Worm (Caenorhabditis elegans) whole organism, mixed stage, embryonic: Measurements from ENCODE around the gene K09E2.1.

Experiments
- M03D4.4 ChIP-seq: sonication (generic microtip); optimal IDR thresholded peaks from 2 replicates; lab custom pipeline; 2017; ENCODE audit warnings: mild to moderate bottlenecking, missing genetic modification characterization, missing compliant biosample characterization
- bed-3 ChIP-seq: fragments of 200-800 bp; sonication (Bioruptor generic); optimal IDR thresholded peaks from 3 replicates; lab custom pipeline; 2018; ENCODE audit warnings: mild to moderate bottlenecking, missing genetic modification characterization, moderate library complexity, missing compliant biosample characterization
- blmp-1 ChIP-seq: fragments of 150-350 bp; optimal IDR thresholded peaks from 2 replicates; lab custom pipeline; 2014; ENCODE audit warnings: missing biosample characterization, missing genetic modification characterization
- ceh-39 ChIP-seq: fragments of 150-350 bp; optimal IDR thresholded peaks from 2 replicates; lab custom pipeline; 2014; ENCODE audit warnings: missing biosample characterization, missing genetic modification characterization
- ceh-43 ChIP-seq: fragments of 200-800 bp; sonication (Bioruptor generic); optimal IDR thresholded peaks from 2 replicates; lab custom pipeline; 2018; ENCODE audit warnings: mild to moderate bottlenecking, missing genetic modification characterization, moderate library complexity, missing compliant biosample characterization
- ceh-83 ChIP-seq: fragments of 200-800 bp; sonication (Bioruptor generic); optimal IDR thresholded peaks from 2 replicates; lab custom pipeline; 2018; ENCODE audit warnings: mild to moderate bottlenecking, missing genetic modification characterization, missing compliant biosample characterization
- ces-1 ChIP-seq: fragments of 150-350 bp; optimal IDR thresholded peaks from 2 replicates; lab custom pipeline; 2014; ENCODE audit warnings: missing biosample characterization, missing genetic modification reagents, missing genetic modification characterization
- cnd-1 ChIP-seq: fragments of 200-800 bp; sonication (Bioruptor generic); optimal IDR thresholded peaks from 2 replicates; lab custom pipeline; 2018; ENCODE audit warnings: mild to moderate bottlenecking, missing genetic modification characterization, missing compliant biosample characterization
- elt-1 ChIP-seq: sonication (generic microtip); optimal IDR thresholded peaks from 2 replicates; lab custom pipeline; 2017; ENCODE audit warnings: missing genetic modification characterization, mild to moderate bottlenecking, missing compliant biosample characterization, antibody characterized with exemption, moderate library complexity, borderline replicate concordance; ENCODE audit not compliant: insufficient read depth
- elt-3 ChIP-seq: fragments of 150-350 bp; optimal IDR thresholded peaks from 2 replicates; lab custom pipeline; 2014; ENCODE audit warnings: missing biosample characterization, missing genetic modification characterization
- flh-1 ChIP-seq: fragments of 200-800 bp; sonication (Bioruptor generic); optimal IDR thresholded peaks from 2 replicates; lab custom pipeline; 2018; ENCODE audit warnings: mild to moderate bottlenecking, missing genetic modification characterization, moderate library complexity, missing compliant biosample characterization
- ham-2 ChIP-seq: fragments of 200-800 bp; sonication (Bioruptor generic); optimal IDR thresholded peaks from 2 replicates; lab custom pipeline; 2018; ENCODE audit warnings: mild to moderate bottlenecking, missing genetic modification characterization, missing compliant biosample characterization
- hlh-1 ChIP-seq: fragments of 150-350 bp; optimal IDR thresholded peaks from 2 replicates; lab custom pipeline; 2014; ENCODE audit warnings: missing biosample characterization, missing genetic modification reagents, missing genetic modification characterization
- lin-13 ChIP-seq: fragments of 150-350 bp; optimal IDR thresholded peaks from 2 replicates; lab custom pipeline; 2014; ENCODE audit warnings: missing biosample characterization, missing genetic modification characterization
- lin-32 ChIP-seq: fragments of 200-800 bp; sonication (Bioruptor generic); optimal IDR thresholded peaks from 2 replicates; lab custom pipeline; 2018; ENCODE audit warnings: mild to moderate bottlenecking, missing genetic modification characterization, missing compliant biosample characterization
- lsy-2 ChIP-seq: fragments of 150-350 bp; optimal IDR thresholded peaks from 2 replicates; lab custom pipeline; 2014; ENCODE audit warnings: missing biosample characterization, missing genetic modification characterization
- mab-5 ChIP-seq: fragments of 150-350 bp; optimal IDR thresholded peaks from 2 replicates; lab custom pipeline; 2014; ENCODE audit warnings: missing biosample characterization, missing genetic modification characterization
- mep-1 ChIP-seq: fragments of 150-350 bp; optimal IDR thresholded peaks from 2 replicates; lab custom pipeline; 2017; ENCODE audit warnings: missing biosample characterization, missing genetic modification reagents, missing genetic modification characterization, inconsistent platforms
- mls-2 ChIP-seq: sonication (generic microtip); optimal IDR thresholded peaks from 2 replicates; lab custom pipeline; 2016; ENCODE audit warnings: mild to moderate bottlenecking, missing genetic modification characterization, moderate library complexity, missing compliant biosample characterization
- nhr-12 ChIP-seq: fragments of 150-350 bp; optimal IDR thresholded peaks from 2 replicates; lab custom pipeline; 2014; ENCODE audit warnings: missing biosample characterization, missing genetic modification characterization
- nhr-2 ChIP-seq: fragments of 150-350 bp; optimal IDR thresholded peaks from 2 replicates; lab custom pipeline; 2014; ENCODE audit warnings: missing biosample characterization, missing genetic modification characterization
- nhr-237 ChIP-seq: fragments of 150-350 bp; optimal IDR thresholded peaks from 2 replicates; lab custom pipeline; 2014; ENCODE audit warnings: missing biosample characterization, missing genetic modification characterization
- nhr-28 ChIP-seq: fragments of 150-350 bp; optimal IDR thresholded peaks from 2 replicates; lab custom pipeline; 2014; ENCODE audit warnings: missing biosample characterization, missing genetic modification characterization
- nhr-76 ChIP-seq: sonication (generic microtip); optimal IDR thresholded peaks from 2 replicates; lab custom pipeline; 2017; ENCODE audit warnings: missing biosample characterization, missing genetic modification characterization
- snpc-4 ChIP-seq: fragments of 150-350 bp; optimal IDR thresholded peaks from 2 replicates; lab custom pipeline; 2014; ENCODE audit warnings: missing biosample characterization, missing genetic modification characterization
- tbx-8 ChIP-seq: fragments of 200-800 bp; sonication (Bioruptor generic); optimal IDR thresholded peaks from 2 replicates; lab custom pipeline; 2018; ENCODE audit warnings: mild to moderate bottlenecking, missing genetic modification characterization, moderate library complexity, missing compliant biosample characterization
- unc-120 ChIP-seq: sonication (generic microtip); optimal IDR thresholded peaks from 2 replicates; lab custom pipeline; 2017; ENCODE audit warnings: missing genetic modification characterization, missing compliant biosample characterization; ENCODE audit not compliant: poor library complexity, severe bottlenecking
- unc-39 ChIP-seq: fragments of 150-350 bp; optimal IDR thresholded peaks from 2 replicates; lab custom pipeline; 2014; ENCODE audit warnings: missing biosample characterization, missing genetic modification characterization
- unc-62 ChIP-seq: fragments of 150-350 bp; optimal IDR thresholded peaks from 2 replicates; lab custom pipeline; 2014; ENCODE audit warnings: missing biosample characterization, missing genetic modification reagents, missing genetic modification characterization
- zip-8 ChIP-seq: fragments of 150-350 bp; optimal IDR thresholded peaks from 2 replicates; lab custom pipeline; 2014; ENCODE audit warnings: missing biosample characterization, missing genetic modification characterization
- ztf-11 ChIP-seq: fragments of 150-350 bp; optimal IDR thresholded peaks from 2 replicates; lab custom pipeline; 2014; ENCODE audit warnings: missing biosample characterization, missing genetic modification characterization

The K09E2.1 gene

ce11 chrX:8703664-8704356, 22.1 kb downstream of the K09E2.1 start, which contains the start of gene jbts-14:
TSS of gene jbts-14 (plus strand) at chrX:8704306.
- TF ChIP-seq mep-1 (tag; lab: Kevin White, UChicago) (no peak), blmp-1 (tag; lab: Kevin White, UChicago) (no peak), ham-2 (GFP tag; lab: Kevin White, UChicago) (no peak), mls-2 (tag; lab: Kevin White, UChicago) (no peak), unc-39 (no peak), bed-3 (GFP tag; lab: Kevin White, UChicago) (no peak), nhr-2 (tag; lab: Kevin White, UChicago) (no peak), M03D4.4 (tag; lab: Kevin White, UChicago) (no peak), mab-5 (tag; lab: Kevin White, UChicago) (no peak), unc-120 (tag; lab: Kevin White, UChicago) (no peak), nhr-12 (tag; lab: Kevin White, UChicago) (no peak), lin-32 (GFP tag; lab: Kevin White, UChicago) (no peak), unc-62 (no peak)

ce11 chrX:8704830-8705229, 23.1 kb downstream of the K09E2.1 start:
- TF ChIP-seq blmp-1 (tag; lab: Kevin White, UChicago): no peak
- TF ChIP-seq ztf-11 (tag; lab: Kevin White, UChicago): no peak
- TF ChIP-seq nhr-237 (tag; lab: Kevin White, UChicago): no peak
- no peak for TF ChIP-seq nhr-12 (tag; lab: Kevin White, UChicago)
- TF ChIP-seq tbx-8 (GFP tag; lab: Kevin White, UChicago): no peak
- TF ChIP-seq elt-3 (tag; lab: Kevin White, UChicago): no peak
- no peak for TF ChIP-seq lin-13 (tag; lab: Kevin White, UChicago)
- TF ChIP-seq ces-1 (GFP tag; lab: Kevin White, UChicago): no peak
- TF ChIP-seq flh-1: no peak
- TF ChIP-seq bed-3 (GFP tag; lab: Kevin White, UChicago): no peak
- no peak for TF ChIP-seq ceh-83 (GFP tag; lab: Kevin White, UChicago)
- no peak for TF ChIP-seq unc-39
- no peak for TF ChIP-seq elt-1 (tag; lab: Kevin White, UChicago)

DNA sequence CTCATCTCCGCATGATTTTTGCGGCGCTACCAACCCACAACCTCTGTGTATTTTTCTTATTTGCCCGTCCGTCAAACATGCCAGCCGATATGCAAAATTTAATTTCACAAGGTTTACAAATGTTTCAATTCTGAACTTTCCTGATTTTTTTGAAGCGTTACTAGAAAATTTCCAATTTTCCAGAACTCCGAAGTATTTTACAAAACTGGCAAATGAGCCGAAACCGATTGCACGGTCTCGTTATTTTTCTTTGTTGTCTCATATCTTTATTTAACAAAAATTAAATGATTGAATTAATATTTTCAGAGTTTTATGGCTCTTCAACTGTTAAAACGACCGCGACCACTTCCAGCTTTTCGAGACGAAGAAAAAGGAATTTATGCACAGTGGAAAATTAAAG, 26.4 kb downstream of the K09E2.1 start, which contains the start of gene F53A9.3:
F53A9.3 (plus strand) TSS at position 301 of the 400 bp plus-strand sequence.
- no peak for TF ChIP-seq nhr-28 (tag; lab: Kevin White, UChicago)
- no peak for TF ChIP-seq blmp-1 (tag; lab: Kevin White, UChicago)
- no peak for TF ChIP-seq nhr-12 (tag; lab: Kevin White, UChicago)
- TF ChIP-seq elt-1 (tag; lab: Kevin White, UChicago): no peak
- TF ChIP-seq ham-2 (GFP tag; lab: Kevin White, UChicago): no peak
- TF ChIP-seq mls-2 (tag; lab: Kevin White, UChicago): no peak
- no peak for TF ChIP-seq lsy-2 (tag; lab: Kevin White, UChicago)
- TF ChIP-seq hlh-1 (tag; lab: Kevin White, UChicago): no peak
- TF ChIP-seq nhr-2 (tag; lab: Kevin White, UChicago): no peak
- no peak for TF ChIP-seq nhr-76
- no peak for TF ChIP-seq nhr-237 (tag; lab: Kevin White, UChicago)
- no peak for TF ChIP-seq lin-32 (GFP tag; lab: Kevin White, UChicago)
- no peak for TF ChIP-seq ceh-83 (GFP tag; lab: Kevin White, UChicago)
- TF ChIP-seq ceh-43 (GFP tag; lab: Kevin White, UChicago): no peak
- TF ChIP-seq ztf-11 (tag; lab: Kevin White, UChicago): no peak
- no peak for TF ChIP-seq elt-3 (tag; lab: Kevin White, UChicago)
- no peak for TF ChIP-seq snpc-4 (tag; lab: Kevin White, UChicago)
- no peak for TF ChIP-seq cnd-1 (tag; lab: Kevin White, UChicago)

ce11 chrX:8709424-8709823, 27.7 kb downstream of the K09E2.1 start, which contains the start of gene kreg-1:
TSS of gene kreg-1 (plus strand) at chrX:8709764.
- TF ChIP-seq ceh-39 (tag; lab: Kevin White, UChicago): no peak
- no peak for TF ChIP-seq unc-39
- TF ChIP-seq zip-8: peak; percentile 9
- TF ChIP-seq mep-1 (tag; lab: Kevin White, UChicago): no peak
